Fruit fly (Drosophila melanogaster): Measurements from ENCODE around the gene CG9503.

DNA sequence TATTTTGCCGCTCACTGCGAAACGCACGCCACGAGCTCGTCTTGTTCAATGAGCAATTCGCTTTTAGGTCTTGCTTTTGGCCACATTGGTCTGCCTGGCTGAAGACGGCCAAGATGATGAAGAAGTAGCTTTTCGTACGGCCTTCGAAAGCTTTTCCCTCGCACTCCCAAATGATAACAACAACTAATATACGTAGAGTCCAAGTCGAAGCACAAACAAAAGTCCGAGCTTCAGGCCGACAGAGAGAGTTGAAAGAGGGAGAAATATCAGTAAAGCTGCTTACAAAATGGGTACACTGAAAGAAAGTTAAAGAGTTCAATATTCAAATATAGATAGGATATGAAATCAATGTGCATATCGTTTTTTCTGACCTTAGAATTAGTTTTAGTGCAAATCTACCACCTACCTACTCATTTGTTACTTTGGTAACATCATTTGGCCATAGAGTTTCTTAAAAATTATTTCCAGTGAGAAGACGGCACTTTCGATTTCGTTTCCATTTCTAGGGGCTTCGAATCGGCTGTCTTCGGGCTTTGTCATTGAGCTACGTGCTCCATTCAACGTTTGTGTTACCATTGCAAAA lies 40.7 kb downstream of the CG9503 start, which contains the start of the genes CG45064 and CG45065:
- TF ChIP-seq br (GFP tag; optimal IDR thresholded peaks at IDR 0.05) (peak; percentile 84), Myc (optimal IDR thresholded peaks at IDR 0.05) (no peak), Vsx2 (GFP tag; optimal IDR thresholded peaks at IDR 0.05; ENCODE audit: partially characterized antibody) (no peak), usp (GFP tag; optimal IDR thresholded peaks at IDR 0.05) (no peak), GATAd (GFP tag; optimal IDR thresholded peaks at IDR 0.05) (no peak), Jra (GFP tag; optimal IDR thresholded peaks at IDR 0.05) (peak; percentile 30), fru (GFP tag; optimal IDR thresholded peaks at IDR 0.05) (peak; percentile 90), psq (GFP tag; optimal IDR thresholded peaks at IDR 0.05) (peak; percentile 81)
